Worm (Caenorhabditis elegans) whole organism, L4 larva: Measurements from ENCODE around the gene F42H10.3.

Experiments
- F26F4.8 ChIP-seq: fragments of 200-800 bp; sonication (Bioruptor generic); conservative IDR thresholded peaks from 2 replicates; pipeline ENCODE4 v1.3.6; 2022; ENCODE audit warnings: missing genetic modification characterization, missing compliant biosample characterization
- F37D6.2 ChIP-seq: sonication (generic microtip); optimal IDR thresholded peaks from 2 replicates; lab custom pipeline; 2016; ENCODE audit warnings: mild to moderate bottlenecking, missing genetic modification characterization, missing compliant biosample characterization
- F44E2.7 ChIP-seq: fragments of 200-800 bp; sonication (Bioruptor generic); IDR thresholded peaks from 2 replicates; pipeline ENCODE4 v2.1.2; 2022; ENCODE audit warnings: missing genetic modification characterization, missing compliant biosample characterization
- R02D3.7 ChIP-seq: fragments of 150-350 bp; sonication (generic microtip); optimal IDR thresholded peaks from 3 replicates; lab custom pipeline; 2014; ENCODE audit warnings: missing biosample characterization, missing genetic modification characterization
- T20F7.1 ChIP-seq: fragments of 200-800 bp; sonication (Bioruptor generic); optimal IDR thresholded peaks from 2 replicates; lab custom pipeline; 2018; ENCODE audit warnings: mild to moderate bottlenecking, missing genetic modification characterization, missing compliant biosample characterization
- T26A8.4 ChIP-seq: fragments of 200-800 bp; sonication (Bioruptor generic); IDR thresholded peaks from 2 replicates; pipeline ENCODE4 v1.3.6; 2022; ENCODE audit warnings: missing genetic modification characterization, missing compliant biosample characterization
- Y105C5A.15 ChIP-seq: fragments of 200-800 bp; sonication (Bioruptor generic); IDR thresholded peaks from 2 replicates; pipeline ENCODE4 v1.3.6; 2022; ENCODE audit warnings: missing genetic modification characterization, missing compliant biosample characterization
- Y5F2A.4 ChIP-seq: fragments of 200-800 bp; sonication (Bioruptor generic); optimal IDR thresholded peaks from 2 replicates; lab custom pipeline; 2018; ENCODE audit warnings: mild to moderate bottlenecking, missing genetic modification characterization, missing compliant biosample characterization
- aly-2 ChIP-seq: sonication (generic microtip); optimal IDR thresholded peaks from 2 replicates; lab custom pipeline; 2018; ENCODE audit warnings: missing biosample characterization, missing genetic modification characterization
- arid-1 ChIP-seq: fragments of 200-800 bp; sonication (Bioruptor generic); conservative IDR thresholded peaks from 2 replicates; pipeline ENCODE4 v1.3.6; 2022; ENCODE audit warnings: missing genetic modification reagents, missing genetic modification characterization, missing compliant biosample characterization
- attf-4 ChIP-seq: sonication (generic microtip); optimal IDR thresholded peaks from 3 replicates; lab custom pipeline; 2017; ENCODE audit warnings: missing biosample characterization, missing genetic modification characterization
- daf-16 ChIP-seq, 3 experiments: sonication (generic microtip); optimal IDR thresholded peaks; 2 replicates each; lab custom pipeline; 2016 to 2017; ENCODE audit warnings: missing genetic modification characterization in 3 of 3, missing genetic modification reagents in 3 of 3, mild to moderate bottlenecking in 2 of 3, missing compliant biosample characterization in 2 of 3, missing biosample characterization in 1 of 3, moderate library complexity in 1 of 3
- daf-19 ChIP-seq: fragments of 200-800 bp; sonication (Bioruptor generic); conservative IDR thresholded peaks from 2 replicates; pipeline ENCODE4 v1.3.6; 2022; ENCODE audit warnings: missing genetic modification characterization, missing compliant biosample characterization
- daf-8 ChIP-seq: fragments of 200-800 bp; sonication (Bioruptor generic); IDR thresholded peaks from 2 replicates; pipeline ENCODE4 v1.3.6; 2022; ENCODE audit warnings: missing genetic modification characterization, missing compliant biosample characterization
- duxl-1 ChIP-seq: sonication (generic microtip); optimal IDR thresholded peaks from 2 replicates; lab custom pipeline; 2016; ENCODE audit warnings: mild to moderate bottlenecking, missing genetic modification characterization, moderate library complexity, missing compliant biosample characterization; ENCODE audit not compliant: poor library complexity
- egl-43 ChIP-seq: fragments of 200-800 bp; sonication (Bioruptor generic); IDR thresholded peaks from 2 replicates; pipeline ENCODE4 v1.3.6; 2022; ENCODE audit warnings: missing genetic modification reagents, missing genetic modification characterization, missing compliant biosample characterization
- gei-8 ChIP-seq: fragments of 200-800 bp; sonication (Bioruptor generic); optimal IDR thresholded peaks from 2 replicates; lab custom pipeline; 2018; ENCODE audit warnings: mild to moderate bottlenecking, missing genetic modification characterization, missing compliant biosample characterization
- hlh-11 ChIP-seq: fragments of 200-800 bp; sonication (Bioruptor generic); optimal IDR thresholded peaks from 2 replicates; lab custom pipeline; 2018; ENCODE audit warnings: mild to moderate bottlenecking, missing genetic modification characterization, missing compliant biosample characterization
- lim-7 ChIP-seq: fragments of 200-800 bp; sonication (Bioruptor generic); IDR thresholded peaks from 2 replicates; pipeline ENCODE4 v1.3.6; 2022; ENCODE audit warnings: missing genetic modification characterization, missing compliant biosample characterization
- lin-39 ChIP-seq: fragments of 150-350 bp; optimal IDR thresholded peaks from 2 replicates; lab custom pipeline; 2014; ENCODE audit warnings: missing biosample characterization, missing genetic modification reagents, missing genetic modification characterization
- lsy-2 ChIP-seq, 2 experiments: fragments of 150-350 bp in 1 of 2; sonication (generic microtip) in 1 of 2; optimal IDR thresholded peaks; 2 replicates each; lab custom pipeline; 2014 to 2017; ENCODE audit warnings: missing biosample characterization in 2 of 2, missing genetic modification characterization in 2 of 2
- madf-5 ChIP-seq, 2 experiments: fragments of 200-800 bp; sonication (Bioruptor generic); IDR thresholded peaks; 2 replicates each; pipeline ENCODE4 v1.3.6; 2022; ENCODE audit warnings: missing compliant biosample characterization in 2 of 2, missing genetic modification characterization in 2 of 2
- madf-9 ChIP-seq: fragments of 200-800 bp; sonication (Bioruptor generic); conservative IDR thresholded peaks from 2 replicates; pipeline ENCODE4 v1.3.6; 2022; ENCODE audit warnings: missing genetic modification reagents, missing genetic modification characterization, missing compliant biosample characterization
- mdl-1 ChIP-seq, 2 experiments: fragments of 150-350 bp in 1 of 2; sonication (generic microtip) in 1 of 2; optimal IDR thresholded peaks; 2 replicates each; lab custom pipeline; 2014 to 2017; ENCODE audit warnings: missing biosample characterization in 2 of 2, missing genetic modification characterization in 2 of 2
- mes-2 ChIP-seq: sonication (generic microtip); optimal IDR thresholded peaks from 2 replicates; lab custom pipeline; 2016; ENCODE audit warnings: missing genotype, mild to moderate bottlenecking, missing genetic modification characterization, missing compliant biosample characterization; ENCODE audit not compliant: poor library complexity, severe bottlenecking
- nhr-102 ChIP-seq: sonication (generic microtip); optimal IDR thresholded peaks from 2 replicates; lab custom pipeline; 2016; ENCODE audit warnings: mild to moderate bottlenecking, missing genetic modification characterization, moderate library complexity, missing compliant biosample characterization
- nhr-11 ChIP-seq: fragments of 150-350 bp; optimal IDR thresholded peaks from 2 replicates; lab custom pipeline; 2014; ENCODE audit warnings: missing biosample characterization, missing genetic modification characterization
- nhr-111 ChIP-seq: fragments of 200-800 bp; sonication (Bioruptor generic); optimal IDR thresholded peaks from 2 replicates; lab custom pipeline; 2018; ENCODE audit warnings: mild to moderate bottlenecking, missing genetic modification characterization, missing compliant biosample characterization
- nhr-237 ChIP-seq: sonication (generic microtip); optimal IDR thresholded peaks from 2 replicates; lab custom pipeline; 2017; ENCODE audit warnings: missing biosample characterization, missing genetic modification characterization
- nhr-25 ChIP-seq: sonication (generic microtip); optimal IDR thresholded peaks from 2 replicates; lab custom pipeline; 2017; ENCODE audit warnings: missing genetic modification characterization, mild to moderate bottlenecking, missing compliant biosample characterization, antibody characterized with exemption, moderate library complexity, borderline replicate concordance; ENCODE audit not compliant: insufficient read depth
- nhr-42 ChIP-seq: fragments of 200-800 bp; sonication (Bioruptor generic); IDR thresholded peaks from 2 replicates; pipeline ENCODE4 v1.3.6; 2022; ENCODE audit warnings: missing genetic modification characterization, missing compliant biosample characterization
- nhr-77 ChIP-seq: fragments of 150-350 bp; optimal IDR thresholded peaks from 2 replicates; lab custom pipeline; 2014; ENCODE audit warnings: missing biosample characterization, missing genetic modification characterization
- pha-4 ChIP-seq, 2 experiments: fragments of 150-350 bp in 1 of 2; fragments of 200-800 bp in 1 of 2; sonication (Bioruptor generic) in 1 of 2; IDR thresholded peaks in 1 of 2; optimal IDR thresholded peaks in 1 of 2; 2 replicates each; pipeline versions ENCODE4 v1.3.6 to Lab custom; 2014 to 2022; ENCODE audit warnings: missing genetic modification characterization in 2 of 2, missing genetic modification reagents in 2 of 2, missing biosample characterization in 1 of 2, missing compliant biosample characterization in 1 of 2
- php-3 ChIP-seq: fragments of 200-800 bp; sonication (Bioruptor generic); IDR thresholded peaks from 2 replicates; pipeline ENCODE4 v1.3.6; 2022; ENCODE audit warnings: missing genetic modification reagents, missing genetic modification characterization, missing compliant biosample characterization
- pqm-1 ChIP-seq: sonication (generic microtip); optimal IDR thresholded peaks from 2 replicates; lab custom pipeline; 2017; ENCODE audit warnings: missing biosample characterization, missing genetic modification characterization
- set-16 ChIP-seq: fragments of 200-800 bp; sonication (Bioruptor generic); IDR thresholded peaks from 2 replicates; pipeline ENCODE4 v1.3.6; 2022; ENCODE audit warnings: missing genetic modification reagents, missing genetic modification characterization, missing compliant biosample characterization
- skn-1 ChIP-seq: fragments of 150-350 bp; optimal IDR thresholded peaks from 2 replicates; lab custom pipeline; 2014; ENCODE audit warnings: missing biosample characterization, missing genetic modification characterization
- snpc-1.2 ChIP-seq: fragments of 200-800 bp; sonication (Bioruptor generic); IDR thresholded peaks from 2 replicates; pipeline ENCODE4 v1.3.6; 2022; ENCODE audit warnings: missing genetic modification reagents, missing genetic modification characterization, missing compliant biosample characterization
- spr-3 ChIP-seq: fragments of 200-800 bp; sonication (Bioruptor generic); optimal IDR thresholded peaks from 2 replicates; lab custom pipeline; 2018; ENCODE audit warnings: mild to moderate bottlenecking, missing genetic modification characterization, missing compliant biosample characterization
- tag-97 ChIP-seq: fragments of 200-800 bp; sonication (Bioruptor generic); IDR thresholded peaks from 2 replicates; pipeline ENCODE4 v1.3.6; 2022; ENCODE audit warnings: missing genetic modification characterization, missing compliant biosample characterization
- vab-7 ChIP-seq: fragments of 200-800 bp; sonication (Bioruptor generic); IDR thresholded peaks from 2 replicates; pipeline ENCODE4 v1.3.6; 2022; ENCODE audit warnings: missing genetic modification reagents, missing genetic modification characterization, missing compliant biosample characterization
- zag-1 ChIP-seq: fragments of 150-350 bp; optimal IDR thresholded peaks from 2 replicates; lab custom pipeline; 2014; ENCODE audit warnings: missing biosample characterization, missing genetic modification characterization
- zfp-2 ChIP-seq: sonication (generic microtip); optimal IDR thresholded peaks from 2 replicates; lab custom pipeline; 2016; ENCODE audit warnings: mild to moderate bottlenecking, missing genetic modification characterization, missing compliant biosample characterization
- zip-11 ChIP-seq: fragments of 200-800 bp; sonication (Bioruptor generic); IDR thresholded peaks from 2 replicates; pipeline ENCODE4 v1.3.6; 2022; ENCODE audit warnings: missing genetic modification characterization, missing compliant biosample characterization
- ztf-11 ChIP-seq: fragments of 150-350 bp; optimal IDR thresholded peaks from 2 replicates; lab custom pipeline; 2014; ENCODE audit warnings: missing biosample characterization, missing genetic modification characterization

F42H10.3 gene

DNA sequence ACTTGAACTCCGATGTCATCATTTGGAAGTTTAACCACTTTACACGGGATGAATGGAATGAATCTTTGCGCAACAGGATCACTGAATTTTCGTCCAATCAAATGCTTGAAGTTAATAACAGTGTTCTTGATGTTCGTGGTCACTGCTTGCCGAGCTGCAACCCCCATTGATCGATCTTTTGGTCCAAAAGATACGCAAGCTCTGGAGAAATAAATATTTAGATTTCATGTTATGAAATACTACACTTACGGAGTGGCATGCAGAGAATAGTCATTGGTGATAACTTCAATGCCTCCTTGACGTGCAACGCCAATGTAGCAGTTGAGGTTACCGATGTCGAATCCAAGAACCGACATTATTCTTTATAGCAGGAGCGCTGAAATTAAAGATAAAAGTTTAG lies 37.4 kb upstream of the F42H10.3 start, which contains the start of gene hsp-110:
Gene hsp-110 (minus strand): TSS at position 376 of the 400 bp plus-strand sequence.
- TF ChIP-seq vab-7 = peak; percentile 25; the same call in 1 of the 2 replicates
- no peak; the same call in none of the 2 replicates for TF ChIP-seq snpc-1.2 (GFP tag; lab: Robert Waterston, UW)
- TF ChIP-seq Y105C5A.15 = no peak
- 0 out of 2 replicates have a peak, but pooled peaks have one; percentile 6 for TF ChIP-seq F26F4.8 (GFP tag; lab: Robert Waterston, UW)
- no peak for TF ChIP-seq nhr-237 (tag; lab: Kevin White, UChicago)
- peak; percentile 84 for TF ChIP-seq lim-7 (GFP tag; lab: Robert Waterston, UW)
- TF ChIP-seq egl-43 = 0 out of 2 replicates have a peak, but pooled peaks have one; percentile 22
- TF ChIP-seq arid-1 (GFP tag; lab: Robert Waterston, UW) = peak; percentile 21; the same call in 1 of the 2 replicates

DNA sequence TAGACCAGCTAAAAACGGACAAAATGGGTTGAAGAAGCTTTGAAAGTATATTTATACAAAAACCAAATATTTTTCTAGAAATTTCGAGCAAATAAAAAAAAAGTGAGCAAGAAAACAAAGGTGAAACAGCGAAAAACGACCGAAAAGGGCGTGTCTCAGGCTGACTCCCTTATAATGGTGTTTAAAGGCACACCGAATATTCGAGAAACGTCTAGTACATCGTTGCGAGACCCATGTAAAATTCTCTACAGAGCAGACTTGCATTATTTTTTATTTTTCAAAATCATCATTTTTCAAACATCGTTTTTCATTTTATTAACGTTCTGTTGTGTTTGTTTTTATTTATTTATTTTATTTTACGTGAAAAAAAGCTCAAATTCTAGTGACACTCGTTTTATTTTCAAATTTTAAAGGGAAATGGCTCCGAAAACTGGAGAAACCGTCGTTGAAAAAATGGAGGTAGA lies 37.0 kb upstream of the F42H10.3 start, which contains the start of gene rpn-3:
Gene rpn-3 (plus strand): TSS at position 414 of the 464 bp plus-strand sequence.
- no peak for TF ChIP-seq F26F4.8 (GFP tag; lab: Robert Waterston, UW)
- peak; percentile 95 for TF ChIP-seq hlh-11 (tag; lab: Kevin White, UChicago)
- TF ChIP-seq php-3 (GFP tag; lab: Robert Waterston, UW) = peak; percentile 58
- peak; percentile 76 for TF ChIP-seq duxl-1 (tag; lab: Kevin White, UChicago)
- TF ChIP-seq zfp-2 (tag; lab: Kevin White, UChicago) = peak; percentile 75
- no peak for TF ChIP-seq attf-4 (tag; lab: Kevin White, UChicago)
- no peak for TF ChIP-seq tag-97 (GFP tag; lab: Robert Waterston, UW)
- peak; percentile 78 for TF ChIP-seq spr-3 (GFP tag; lab: Kevin White, UChicago)
- peak; percentile 42 for TF ChIP-seq pqm-1
- TF ChIP-seq nhr-111 (GFP tag; lab: Kevin White, UChicago) = no peak
- peak; percentile 88 for TF ChIP-seq F37D6.2 (tag; lab: Kevin White, UChicago)
- TF ChIP-seq Y5F2A.4 = no peak
- 0 out of 2 replicates have a peak, but pooled peaks have one; percentile 18 for TF ChIP-seq F44E2.7 (GFP tag; lab: Robert Waterston, UW)
- peak; percentile 96 for TF ChIP-seq T26A8.4 (GFP tag; lab: Robert Waterston, UW)
- TF ChIP-seq R02D3.7 (tag; lab: Kevin White, UChicago) = no peak
- TF ChIP-seq pha-4 (GFP tag; IDR thresholded peaks at IDR 0.05; lab: Robert Waterston, UW) = peak; percentile 93
- TF ChIP-seq pha-4 (tag; optimal IDR thresholded peaks at IDR 0.05; lab: Kevin White, UChicago) = peak; percentile 98
- peak; percentile 98 for TF ChIP-seq nhr-11 (tag; lab: Kevin White, UChicago)
- peak; percentile 89; the same call in 1 of the 2 replicates for TF ChIP-seq arid-1 (GFP tag; lab: Robert Waterston, UW)
- peak; percentile 95 for TF ChIP-seq mes-2
- TF ChIP-seq mdl-1 (tag; optimal IDR thresholded peaks at IDR 0.05; lab: Kevin White, UChicago) = peak in 1 of 2 experiments; percentile 48
- TF ChIP-seq nhr-77 (tag; lab: Kevin White, UChicago) = peak; percentile 98
- TF ChIP-seq lim-7 (GFP tag; lab: Robert Waterston, UW) = no peak
- TF ChIP-seq madf-9 (GFP tag; lab: Robert Waterston, UW) = peak; percentile 66
- peak; percentile 47 for TF ChIP-seq snpc-1.2 (GFP tag; lab: Robert Waterston, UW)
- peak; percentile 91 to 98 for TF ChIP-seq lsy-2 (tag; optimal IDR thresholded peaks at IDR 0.05; lab: Kevin White, UChicago)
- TF ChIP-seq nhr-42 = peak; percentile 72; the same call in 1 of the 2 replicates
- TF ChIP-seq madf-5 (GFP tag; IDR thresholded peaks at IDR 0.05; lab: Robert Waterston, UW) = no peak
- TF ChIP-seq skn-1 (tag; lab: Kevin White, UChicago) = no peak
- no peak for TF ChIP-seq Y105C5A.15
- peak; percentile 91 for TF ChIP-seq nhr-102
- TF ChIP-seq T20F7.1 (GFP tag; lab: Kevin White, UChicago) = peak; percentile 92
- TF ChIP-seq daf-8 (GFP tag; lab: Robert Waterston, UW) = no peak
- peak; percentile 26; the same call in 1 of the 2 replicates for TF ChIP-seq set-16
- no peak; the same call in 1 of the 2 replicates for TF ChIP-seq daf-19 (GFP tag; lab: Robert Waterston, UW)
- no peak for TF ChIP-seq zip-11 (GFP tag; lab: Robert Waterston, UW)
- TF ChIP-seq ztf-11 = no peak
- TF ChIP-seq nhr-237 (tag; lab: Kevin White, UChicago) = peak; percentile 37
- no peak for TF ChIP-seq gei-8 (GFP tag; lab: Kevin White, UChicago)
- TF ChIP-seq zag-1 = no peak
- peak; percentile 73 to 96 for TF ChIP-seq daf-16 (GFP tag; optimal IDR thresholded peaks at IDR 0.05; lab: Kevin White, UChicago)
- TF ChIP-seq daf-16 (tag; optimal IDR thresholded peaks at IDR 0.05; lab: Kevin White, UChicago) = peak; percentile 84
- TF ChIP-seq lin-39 (tag; lab: Kevin White, UChicago) = peak; percentile 48
- peak; percentile 70 for TF ChIP-seq nhr-25
- TF ChIP-seq egl-43 = no peak
- no peak for TF ChIP-seq aly-2 (tag; lab: Kevin White, UChicago)
